Fruit fly (Drosophila melanogaster) whole organism: Measurements from ENCODE around the gene TotF.

Experiments used
- CG8478 ChIP-seq: fragments of >200 bp; optimal IDR thresholded peaks from 2 replicates; lab custom pipeline; 2018; ENCODE audit warnings: inconsistent platforms
- Dll ChIP-seq: fragments of >200 bp; optimal IDR thresholded peaks from 2 replicates; lab custom pipeline; 2017
- EcR ChIP-seq, 2 experiments: fragments of >200 bp; optimal IDR thresholded peaks; 2 replicates each; lab custom pipeline; 2017; ENCODE audit warnings: missing biosample characterization in 2 of 2, missing genetic modification characterization in 2 of 2, missing genetic modification reagents in 2 of 2
- psq ChIP-seq: fragments of >200 bp; optimal IDR thresholded peaks from 2 replicates; lab custom pipeline; 2017
- usp ChIP-seq: fragments of >200 bp; optimal IDR thresholded peaks from 2 replicates; lab custom pipeline; 2017; ENCODE audit warnings: missing biosample characterization, missing genetic modification characterization, mixed read lengths

DNA sequence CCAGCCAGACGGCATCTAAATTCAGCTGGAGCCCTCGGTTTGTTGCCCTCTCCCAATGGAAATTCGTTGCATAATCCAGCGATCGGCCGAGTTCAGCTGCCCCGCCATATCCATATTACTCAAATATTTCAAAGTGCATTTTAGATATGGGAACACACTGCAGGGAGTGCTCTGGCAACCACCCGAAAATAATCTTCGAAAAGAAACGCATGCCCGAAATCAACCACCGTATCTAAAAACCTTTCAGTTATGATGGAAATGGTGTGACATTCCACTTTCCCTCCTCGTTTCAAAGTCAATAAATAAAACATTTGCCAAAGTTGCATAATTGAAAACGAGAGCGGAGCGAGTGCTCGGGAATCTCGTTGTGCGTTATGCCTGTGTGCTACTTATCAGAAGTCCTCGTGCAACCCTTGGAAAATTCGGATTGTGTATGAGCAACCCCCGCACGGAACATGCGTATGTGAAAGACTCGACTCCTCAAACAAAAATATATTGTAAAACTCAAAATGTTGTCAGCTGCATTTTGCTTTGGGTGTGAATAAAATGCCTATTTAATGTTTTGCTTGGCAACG, 9.4 kb downstream of the TotF start:
- TF ChIP-seq usp (GFP tag; lab: Kevin White, UChicago) = no peak
- TF ChIP-seq psq (lab: Kevin White, UChicago) = no peak
- TF ChIP-seq CG8478 = no peak
- TF ChIP-seq EcR (GFP tag; optimal IDR thresholded peaks at IDR 0.05; lab: Kevin White, UChicago) = no peak
- TF ChIP-seq Dll (lab: Kevin White, UChicago) = no peak
